Fruit fly (Drosophila melanogaster): ENCODE measurements around the gene Cont.

Cont gene

DNA sequence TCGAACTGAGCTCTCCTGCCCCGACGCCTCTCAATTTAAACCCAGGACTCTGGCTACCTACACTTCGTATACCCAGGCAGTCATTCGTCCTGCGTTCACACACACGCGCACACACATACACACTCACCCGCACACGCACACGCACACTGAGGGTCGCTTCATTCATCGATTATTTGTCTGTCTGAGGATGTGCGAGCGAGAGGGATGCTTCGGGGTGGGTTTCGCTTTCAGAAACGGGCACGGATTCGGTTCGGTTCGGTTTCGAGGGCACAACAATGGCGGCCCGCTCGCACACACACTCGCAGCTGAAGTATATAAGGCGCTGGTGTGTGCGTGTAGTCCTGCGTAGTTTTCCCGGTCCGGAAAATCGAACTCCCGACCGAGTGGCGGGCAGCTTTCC lies 34.5 kb upstream of the Cont start, which contains the start of gene hkb:
hkb (minus strand) TSS at position 11 of the 400 bp plus-strand sequence.
- TF ChIP-seq Pif1A (GFP tag; optimal IDR thresholded peaks at IDR 0.05) (no peak), gl (tag; optimal IDR thresholded peaks at IDR 0.05) (no peak), Snoo (tag; optimal IDR thresholded peaks at IDR 0.05) (no peak), CG8301 (tag; optimal IDR thresholded peaks at IDR 0.05) (no peak), CG32121 (GFP tag; IDR thresholded peaks at IDR 0.05) (no peak), CG4496 (GFP tag; IDR thresholded peaks at IDR 0.05) (no peak), CG13204 (GFP tag; optimal IDR thresholded peaks at IDR 0.05) (no peak), CG9948 (tag; optimal IDR thresholded peaks at IDR 0.05) (no peak), rn (GFP tag; IDR thresholded peaks at IDR 0.05) (no peak), CG14655 (GFP tag; optimal IDR thresholded peaks at IDR 0.05) (no peak), CG10348 (GFP tag; IDR thresholded peaks at IDR 0.05) (no peak), CG12605 (GFP tag; IDR thresholded peaks at IDR 0.05) (no peak), CG15710 (tag; optimal IDR thresholded peaks at IDR 0.05) (no peak), Pif1B (GFP tag; optimal IDR thresholded peaks at IDR 0.05) (no peak), CG34367 (tag; optimal IDR thresholded peaks at IDR 0.05) (no peak), CG8159 (tag; optimal IDR thresholded peaks at IDR 0.05) (no peak), EcR (GFP tag; optimal IDR thresholded peaks at IDR 0.05) (no peak), CG17806 (tag; optimal IDR thresholded peaks at IDR 0.05) (no peak), Ets98B (GFP tag; IDR thresholded peaks at IDR 0.05) (no peak), fd96Ca (GFP tag; IDR thresholded peaks at IDR 0.05) (no peak)

DNA sequence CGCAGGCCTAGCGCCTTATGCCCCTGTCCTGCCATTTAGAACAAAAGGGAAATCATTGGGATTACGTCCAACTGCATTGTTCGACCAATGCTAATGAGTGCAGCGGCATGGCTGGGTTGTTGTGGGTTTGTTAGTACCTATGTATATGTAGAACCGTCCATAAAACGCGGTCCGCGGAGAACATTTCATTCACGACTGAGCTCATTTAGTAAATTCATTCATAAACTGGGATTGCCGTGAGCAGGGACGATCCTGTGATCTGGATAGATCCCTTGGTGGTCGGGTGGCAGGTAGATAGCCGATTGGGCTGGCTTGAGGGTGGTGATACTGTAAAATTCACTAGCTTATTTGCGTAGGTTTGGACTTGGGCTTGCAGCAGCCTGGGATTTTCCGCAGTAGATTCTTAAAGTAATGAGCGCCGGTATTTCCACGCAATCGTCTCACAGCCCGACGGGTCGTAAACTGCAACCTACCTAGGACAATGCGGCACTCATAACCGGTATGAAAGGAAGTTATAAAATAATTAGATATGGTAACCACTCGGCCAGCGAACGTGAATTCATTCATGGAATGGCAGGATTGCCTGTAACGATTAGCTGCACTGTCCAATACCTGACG lies 32.8 kb upstream of the Cont start:
- TF ChIP-seq CG17806 (tag; optimal IDR thresholded peaks at IDR 0.05) (no peak), Pif1B (GFP tag; optimal IDR thresholded peaks at IDR 0.05) (no peak), CG14655 (GFP tag; optimal IDR thresholded peaks at IDR 0.05) (no peak), Snoo (tag; optimal IDR thresholded peaks at IDR 0.05) (no peak), CG13204 (GFP tag; optimal IDR thresholded peaks at IDR 0.05) (no peak), fd96Ca (GFP tag; IDR thresholded peaks at IDR 0.05) (no peak), D1 (tag; optimal IDR thresholded peaks at IDR 0.05) (no peak), Ets98B (GFP tag; IDR thresholded peaks at IDR 0.05) (no peak)

DNA sequence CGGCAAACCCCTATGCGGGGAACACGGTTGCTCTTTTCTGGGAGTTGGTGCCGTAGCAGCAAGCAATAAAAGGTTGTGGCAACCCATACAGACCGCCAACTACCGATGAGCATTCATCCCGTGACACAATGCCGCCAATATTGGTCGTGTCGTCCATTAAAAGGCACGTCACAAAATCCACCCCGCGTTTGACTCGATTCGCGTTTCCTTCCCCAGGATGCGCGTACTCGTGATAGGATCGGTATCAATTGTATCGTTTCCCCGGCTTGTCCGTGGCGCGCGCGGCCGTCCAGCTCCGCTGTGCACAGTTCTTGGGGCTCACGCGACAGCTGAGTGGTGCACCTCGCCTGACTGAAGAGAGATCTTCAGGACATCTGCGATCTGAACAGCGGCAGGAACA lies 30.9 kb upstream of the Cont start:
- no peak for TF ChIP-seq D1 (tag; optimal IDR thresholded peaks at IDR 0.05)
- TF ChIP-seq fd96Ca (GFP tag; IDR thresholded peaks at IDR 0.05), result no peak
- no peak for TF ChIP-seq CG32121 (GFP tag; IDR thresholded peaks at IDR 0.05)
- no peak for TF ChIP-seq CG12605 (GFP tag; IDR thresholded peaks at IDR 0.05)
- no peak for TF ChIP-seq Pif1B (GFP tag; optimal IDR thresholded peaks at IDR 0.05)
- no peak for TF ChIP-seq EcR (GFP tag; optimal IDR thresholded peaks at IDR 0.05)
- no peak for TF ChIP-seq CG8301 (tag; optimal IDR thresholded peaks at IDR 0.05)
- TF ChIP-seq CG4496 (GFP tag; IDR thresholded peaks at IDR 0.05), result no peak
- TF ChIP-seq CG8159 (tag; optimal IDR thresholded peaks at IDR 0.05), result no peak
- TF ChIP-seq CG15710 (tag; optimal IDR thresholded peaks at IDR 0.05), result no peak
- no peak for TF ChIP-seq CG17806 (tag; optimal IDR thresholded peaks at IDR 0.05)
- no peak for TF ChIP-seq rn (GFP tag; IDR thresholded peaks at IDR 0.05)

DNA sequence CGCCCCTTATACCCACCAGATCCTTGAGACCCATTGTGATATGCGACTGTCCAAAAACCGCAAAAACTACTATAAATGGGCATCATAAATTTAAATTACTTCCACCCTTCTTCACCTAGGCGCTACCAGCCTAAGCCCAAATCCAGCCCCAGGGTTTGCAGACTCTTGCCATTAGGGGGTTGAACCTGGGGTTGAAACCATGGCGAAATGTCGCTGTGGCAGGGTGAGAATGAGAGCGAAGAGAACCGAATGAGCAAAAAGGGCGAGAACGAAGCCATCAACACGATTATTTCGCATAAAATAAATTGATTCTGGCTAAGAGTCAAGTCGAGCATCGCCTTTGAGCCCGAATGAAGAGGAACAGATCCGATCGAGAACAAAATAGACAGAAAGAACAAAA lies 27.5 kb upstream of the Cont start:
- TF ChIP-seq Ets98B (GFP tag; IDR thresholded peaks at IDR 0.05) (no peak), Snoo (tag; optimal IDR thresholded peaks at IDR 0.05) (no peak), Pif1B (GFP tag; optimal IDR thresholded peaks at IDR 0.05) (no peak), CG8301 (tag; optimal IDR thresholded peaks at IDR 0.05) (no peak), D1 (tag; optimal IDR thresholded peaks at IDR 0.05) (no peak), fd96Ca (GFP tag; IDR thresholded peaks at IDR 0.05) (no peak), CG4496 (GFP tag; IDR thresholded peaks at IDR 0.05) (no peak), rn (GFP tag; IDR thresholded peaks at IDR 0.05) (no peak), CG10348 (GFP tag; IDR thresholded peaks at IDR 0.05) (no peak), CG9948 (tag; optimal IDR thresholded peaks at IDR 0.05) (no peak), Pif1A (GFP tag; optimal IDR thresholded peaks at IDR 0.05) (no peak), EcR (GFP tag; optimal IDR thresholded peaks at IDR 0.05) (no peak), CG32121 (GFP tag; IDR thresholded peaks at IDR 0.05) (no peak), gl (tag; optimal IDR thresholded peaks at IDR 0.05) (no peak), CG34367 (tag; optimal IDR thresholded peaks at IDR 0.05) (no peak), CG8159 (tag; optimal IDR thresholded peaks at IDR 0.05) (no peak), CG12605 (GFP tag; IDR thresholded peaks at IDR 0.05) (no peak), CG14655 (GFP tag; optimal IDR thresholded peaks at IDR 0.05) (no peak), CG17806 (tag; optimal IDR thresholded peaks at IDR 0.05) (no peak), CG13204 (GFP tag; optimal IDR thresholded peaks at IDR 0.05) (no peak)

DNA sequence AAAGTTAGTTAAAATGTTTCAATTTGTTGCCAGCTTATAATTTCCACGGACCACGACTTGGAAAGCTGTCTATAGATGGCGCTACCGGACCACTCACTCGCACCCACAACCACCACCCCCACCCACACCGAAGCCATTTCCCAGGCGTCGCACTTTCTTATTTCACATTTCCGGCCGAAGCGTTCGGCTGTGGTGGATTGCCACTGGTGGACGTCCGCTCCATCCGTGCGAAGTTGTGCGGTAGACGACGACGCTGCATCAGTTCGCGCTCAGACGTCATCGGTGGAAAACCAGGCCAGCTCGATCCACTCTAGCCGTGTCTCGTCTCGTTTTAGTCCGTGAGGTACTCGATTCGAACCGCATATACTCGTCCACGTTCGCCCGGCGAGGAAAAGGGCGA lies 21.5 kb upstream of the Cont start, which contains the start of gene CG1090:
CG1090 (plus strand) TSS at position 259 of the 400 bp plus-strand sequence.
- TF ChIP-seq CG12605 (GFP tag; IDR thresholded peaks at IDR 0.05) (no peak), Ets98B (GFP tag; IDR thresholded peaks at IDR 0.05) (no peak), CG32121 (GFP tag; IDR thresholded peaks at IDR 0.05) (no peak), rn (GFP tag; IDR thresholded peaks at IDR 0.05) (no peak), CG17806 (tag; optimal IDR thresholded peaks at IDR 0.05) (no peak), CG14655 (GFP tag; optimal IDR thresholded peaks at IDR 0.05) (no peak), CG8159 (tag; optimal IDR thresholded peaks at IDR 0.05) (no peak), CG34367 (tag; optimal IDR thresholded peaks at IDR 0.05) (no peak), CG4496 (GFP tag; IDR thresholded peaks at IDR 0.05) (no peak; the same call in 1 of the 3 replicates), Snoo (tag; optimal IDR thresholded peaks at IDR 0.05) (no peak), D1 (tag; optimal IDR thresholded peaks at IDR 0.05) (no peak), Pif1A (GFP tag; optimal IDR thresholded peaks at IDR 0.05) (no peak), CG15710 (tag; optimal IDR thresholded peaks at IDR 0.05) (no peak), CG8301 (tag; optimal IDR thresholded peaks at IDR 0.05) (no peak)

DNA sequence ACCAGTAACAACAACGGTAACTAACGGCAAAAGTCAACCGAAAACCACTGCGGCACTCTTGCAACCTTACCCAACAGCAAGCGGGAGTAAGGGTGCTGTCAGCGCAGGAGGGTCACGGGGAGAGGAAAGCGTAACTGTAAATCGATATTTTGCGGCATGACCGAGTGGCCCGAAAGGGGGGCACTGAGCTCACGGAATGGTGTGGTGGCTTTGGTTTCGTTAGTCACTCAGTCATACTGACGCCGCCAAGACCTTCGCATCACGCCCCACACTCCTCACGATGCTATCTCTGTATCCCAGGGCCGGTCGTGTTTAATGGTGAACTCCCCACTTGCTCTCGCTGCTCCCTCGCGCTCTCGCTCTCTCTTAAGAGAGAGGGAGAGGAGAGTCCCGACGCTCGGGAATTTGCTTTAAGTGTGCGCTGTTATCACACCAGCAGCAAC lies 20.4 kb upstream of the Cont start:
- TF ChIP-seq CG8159 (tag; optimal IDR thresholded peaks at IDR 0.05) (peak; percentile 2), CG4496 (GFP tag; IDR thresholded peaks at IDR 0.05) (peak; percentile 75; the same call in 2 of the 3 replicates), CG12605 (GFP tag; IDR thresholded peaks at IDR 0.05) (0 out of 2 replicates have a peak, but pooled peaks have one; percentile 33), CG10348 (GFP tag; IDR thresholded peaks at IDR 0.05) (no peak), Pif1A (GFP tag; optimal IDR thresholded peaks at IDR 0.05) (no peak), CG9948 (tag; optimal IDR thresholded peaks at IDR 0.05) (no peak), CG15710 (tag; optimal IDR thresholded peaks at IDR 0.05) (no peak), rn (GFP tag; IDR thresholded peaks at IDR 0.05) (no peak), Ets98B (GFP tag; IDR thresholded peaks at IDR 0.05) (peak; percentile 41), EcR (GFP tag; optimal IDR thresholded peaks at IDR 0.05) (peak; percentile 54), CG17806 (tag; optimal IDR thresholded peaks at IDR 0.05) (no peak), D1 (tag; optimal IDR thresholded peaks at IDR 0.05) (no peak), CG32121 (GFP tag; IDR thresholded peaks at IDR 0.05) (no peak; the same call in 1 of the 2 replicates), fd96Ca (GFP tag; IDR thresholded peaks at IDR 0.05) (peak; percentile 17; the same call in 1 of the 3 replicates), CG8301 (tag; optimal IDR thresholded peaks at IDR 0.05) (no peak), CG34367 (tag; optimal IDR thresholded peaks at IDR 0.05) (no peak), CG13204 (GFP tag; optimal IDR thresholded peaks at IDR 0.05) (peak; percentile 69), Pif1B (GFP tag; optimal IDR thresholded peaks at IDR 0.05) (peak; percentile 5), CG14655 (GFP tag; optimal IDR thresholded peaks at IDR 0.05) (peak; percentile 26), gl (tag; optimal IDR thresholded peaks at IDR 0.05) (no peak), Snoo (tag; optimal IDR thresholded peaks at IDR 0.05) (no peak)

All from whole organism, pupa.